Fruit fly (Drosophila melanogaster) whole organism, adult: Measurements from ENCODE around the gene CG15459.

Experiments used
- CG11617 ChIP-seq: fragments of 200-800 bp; sonication (Bioruptor generic); optimal IDR thresholded peaks from 2 replicates; lab custom pipeline; 2017; ENCODE audit warnings: mild to moderate bottlenecking, missing biosample characterization, missing genetic modification reagents, missing genetic modification characterization
- CG1620 ChIP-seq: fragments of 200-800 bp; sonication (Bioruptor generic); optimal IDR thresholded peaks from 2 replicates; lab custom pipeline; 2016; ENCODE audit warnings: missing biosample characterization, missing genetic modification characterization
- CG33017 ChIP-seq: fragments of 200-800 bp; sonication (Bioruptor generic); optimal IDR thresholded peaks from 2 replicates; lab custom pipeline; 2018; ENCODE audit warnings: missing biosample characterization, mild to moderate bottlenecking, missing genetic modification characterization, moderate library complexity
- CG7101 ChIP-seq: fragments of 200-800 bp; sonication (Bioruptor generic); optimal IDR thresholded peaks from 2 replicates; lab custom pipeline; 2018; ENCODE audit warnings: missing biosample characterization, mild to moderate bottlenecking, missing genetic modification characterization, moderate library complexity
- Clk ChIP-seq: fragments of 200-800 bp; sonication (Bioruptor generic); optimal IDR thresholded peaks from 2 replicates; lab custom pipeline; 2017; ENCODE audit warnings: missing biosample characterization, missing genetic modification characterization
- Crg-1 ChIP-seq: fragments of 200-800 bp; sonication (Bioruptor generic); optimal IDR thresholded peaks from 2 replicates; lab custom pipeline; 2016; ENCODE audit warnings: missing biosample characterization, missing genetic modification characterization
- Mnt ChIP-seq: fragments of 200-800 bp; sonication (Bioruptor generic); optimal IDR thresholded peaks from 2 replicates; lab custom pipeline; 2016; ENCODE audit warnings: missing biosample characterization, mild to moderate bottlenecking, missing genetic modification characterization
- cnc ChIP-seq, 2 experiments: fragments of >200 bp; optimal IDR thresholded peaks; 2 replicates each; lab custom pipeline; 2017
- toe ChIP-seq: fragments of 200-800 bp; sonication (Bioruptor generic); optimal IDR thresholded peaks from 2 replicates; lab custom pipeline; 2016; ENCODE audit warnings: missing biosample characterization, missing genetic modification characterization

DNA sequence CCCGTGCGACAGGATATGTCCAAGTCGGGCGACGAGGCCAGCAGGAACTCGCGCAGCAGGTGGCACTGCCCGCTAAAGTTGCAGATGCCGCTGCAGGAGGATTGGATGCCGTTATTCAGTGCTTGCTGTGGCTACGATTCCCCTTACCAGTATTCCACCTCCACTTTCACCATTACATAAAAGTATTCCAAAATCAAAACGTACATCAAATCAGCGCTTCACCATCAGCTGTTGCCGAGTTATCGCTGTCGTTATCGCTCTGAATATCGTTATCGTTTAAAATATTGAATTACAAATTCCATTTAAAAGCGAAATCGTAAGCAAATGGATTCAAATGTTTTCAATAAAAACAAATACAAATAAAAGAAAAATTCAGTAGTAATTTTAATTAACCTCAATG, 13.4 kb upstream of the CG15459 start, which contains the start of gene CG15456:
- no peak for TF ChIP-seq toe (GFP tag; lab: Kevin White, UChicago)
- TF ChIP-seq Mnt: no peak
- no peak for TF ChIP-seq Clk
- no peak for TF ChIP-seq CG33017
- TF ChIP-seq Crg-1 (GFP tag; lab: Kevin White, UChicago): no peak
- no peak for TF ChIP-seq cnc (optimal IDR thresholded peaks at IDR 0.05; lab: Kevin White, UChicago)
- TF ChIP-seq CG1620 (GFP tag; lab: Kevin White, UChicago): no peak
- no peak for TF ChIP-seq CG11617 (GFP tag; lab: Kevin White, UChicago)
- no peak for TF ChIP-seq CG7101 (tag; lab: Kevin White, UChicago)
